Worm (Caenorhabditis elegans) whole organism, mixed stage, embryonic: ENCODE results near the gene T05C1.2.

Source experiments
- bed-3 ChIP-seq: fragments of 200-800 bp; sonication (Bioruptor generic); optimal IDR thresholded peaks from 3 replicates; lab custom pipeline; 2018; ENCODE audit warnings: mild to moderate bottlenecking, missing genetic modification characterization, moderate library complexity, missing compliant biosample characterization
- ces-1 ChIP-seq: fragments of 150-350 bp; optimal IDR thresholded peaks from 2 replicates; lab custom pipeline; 2014; ENCODE audit warnings: missing biosample characterization, missing genetic modification reagents, missing genetic modification characterization
- elt-1 ChIP-seq: sonication (generic microtip); optimal IDR thresholded peaks from 2 replicates; lab custom pipeline; 2017; ENCODE audit warnings: missing genetic modification characterization, mild to moderate bottlenecking, missing compliant biosample characterization, antibody characterized with exemption, moderate library complexity, borderline replicate concordance; ENCODE audit not compliant: insufficient read depth
- lsy-2 ChIP-seq: fragments of 150-350 bp; optimal IDR thresholded peaks from 2 replicates; lab custom pipeline; 2014; ENCODE audit warnings: missing biosample characterization, missing genetic modification characterization
- mep-1 ChIP-seq: fragments of 150-350 bp; optimal IDR thresholded peaks from 2 replicates; lab custom pipeline; 2017; ENCODE audit warnings: missing biosample characterization, missing genetic modification reagents, missing genetic modification characterization, inconsistent platforms
- nhr-12 ChIP-seq: fragments of 150-350 bp; optimal IDR thresholded peaks from 2 replicates; lab custom pipeline; 2014; ENCODE audit warnings: missing biosample characterization, missing genetic modification characterization
- pha-4 ChIP-seq: fragments of 150-350 bp; optimal IDR thresholded peaks from 2 replicates; lab custom pipeline; 2018; ENCODE audit warnings: missing biosample characterization, missing genetic modification reagents, missing genetic modification characterization
- snpc-4 ChIP-seq: fragments of 150-350 bp; optimal IDR thresholded peaks from 2 replicates; lab custom pipeline; 2014; ENCODE audit warnings: missing biosample characterization, missing genetic modification characterization
- tbx-8 ChIP-seq: fragments of 200-800 bp; sonication (Bioruptor generic); optimal IDR thresholded peaks from 2 replicates; lab custom pipeline; 2018; ENCODE audit warnings: mild to moderate bottlenecking, missing genetic modification characterization, moderate library complexity, missing compliant biosample characterization
- unc-120 ChIP-seq: sonication (generic microtip); optimal IDR thresholded peaks from 2 replicates; lab custom pipeline; 2017; ENCODE audit warnings: missing genetic modification characterization, missing compliant biosample characterization; ENCODE audit not compliant: poor library complexity, severe bottlenecking
- unc-39 ChIP-seq: fragments of 150-350 bp; optimal IDR thresholded peaks from 2 replicates; lab custom pipeline; 2014; ENCODE audit warnings: missing biosample characterization, missing genetic modification characterization
- unc-62 ChIP-seq: fragments of 150-350 bp; optimal IDR thresholded peaks from 2 replicates; lab custom pipeline; 2014; ENCODE audit warnings: missing biosample characterization, missing genetic modification reagents, missing genetic modification characterization

ce11 chrII:4453453-4453852, 28.5 kb downstream of the T05C1.2 start:
- no peak for TF ChIP-seq nhr-12 (tag; lab: Kevin White, UChicago)
- no peak for TF ChIP-seq tbx-8
- TF ChIP-seq mep-1 (tag; lab: Kevin White, UChicago): no peak
- no peak for TF ChIP-seq lsy-2 (tag; lab: Kevin White, UChicago)
- TF ChIP-seq unc-120 (tag; lab: Kevin White, UChicago): no peak
- no peak for TF ChIP-seq pha-4 (tag; lab: Kevin White, UChicago)
- no peak for TF ChIP-seq snpc-4 (tag; lab: Kevin White, UChicago)
- TF ChIP-seq unc-62 (GFP tag; lab: Kevin White, UChicago): no peak
- TF ChIP-seq bed-3: no peak
- no peak for TF ChIP-seq unc-39 (tag; lab: Kevin White, UChicago)
- TF ChIP-seq elt-1: no peak
- TF ChIP-seq ces-1: peak; percentile 55
